Worm (Caenorhabditis elegans) whole organism, L4/young adult: Measurements from ENCODE around the gene srsx-15.

Source experiments
- dao-5 ChIP-seq: sonication (generic microtip); optimal IDR thresholded peaks from 2 replicates; lab custom pipeline; 2016; ENCODE audit warnings: missing genotype, missing genetic modification characterization, moderate library complexity, missing compliant biosample characterization
- him-1 ChIP-seq: sonication (generic microtip); optimal IDR thresholded peaks from 2 replicates; lab custom pipeline; 2016; ENCODE audit warnings: missing genotype, missing genetic modification reagents, missing genetic modification characterization, missing compliant biosample characterization

DNA sequence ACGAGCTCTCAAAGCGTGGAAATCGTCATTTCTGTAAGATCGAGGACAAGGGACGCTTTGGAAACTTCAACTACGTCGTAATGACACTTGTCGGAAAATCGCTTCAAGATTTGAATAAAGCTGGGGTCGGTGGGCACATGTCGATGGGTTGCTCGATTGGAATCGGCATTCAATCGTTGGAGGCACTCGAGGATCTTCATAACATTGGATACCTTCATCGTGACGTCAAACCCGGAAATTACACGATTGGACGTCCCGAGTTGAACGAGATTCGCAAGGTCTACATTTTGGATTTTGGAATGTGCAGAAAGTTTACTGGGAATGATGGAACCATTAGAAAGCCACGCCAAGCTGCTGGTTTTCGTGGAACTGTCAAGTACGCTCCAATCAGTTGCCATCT, 8.9 kb upstream of the srsx-15 start:
- no peak for TF ChIP-seq him-1 (tag; lab: Kevin White, UChicago)
- no peak for TF ChIP-seq dao-5 (tag; lab: Kevin White, UChicago)
